Worm (Caenorhabditis elegans) whole organism, early embryonic: ENCODE measurements around the gene tag-209.

Source experiments
- B0310.2 ChIP-seq: sonication (generic microtip); optimal IDR thresholded peaks from 2 replicates; lab custom pipeline; 2016; ENCODE audit warnings: mild to moderate bottlenecking, missing genetic modification characterization, missing compliant biosample characterization
- ama-1 ChIP-seq: fragments of 150-350 bp; optimal IDR thresholded peaks from 2 replicates; lab custom pipeline; 2014
- ceh-13 ChIP-seq: fragments of 200-800 bp; sonication (Bioruptor generic); optimal IDR thresholded peaks from 2 replicates; lab custom pipeline; 2018; ENCODE audit warnings: mild to moderate bottlenecking, missing genetic modification characterization, missing compliant biosample characterization
- flt-1 ChIP-seq: fragments of 200-800 bp; sonication (Bioruptor generic); IDR thresholded peaks from 2 replicates; pipeline ENCODE4 v1.3.6; 2022; ENCODE audit warnings: missing genetic modification characterization, missing compliant biosample characterization
- hmbx-1 ChIP-seq: sonication (generic microtip); optimal IDR thresholded peaks from 2 replicates; lab custom pipeline; 2016; ENCODE audit warnings: mild to moderate bottlenecking, missing genetic modification characterization, missing compliant biosample characterization
- hmg-4 ChIP-seq: fragments of 200-800 bp; sonication (Bioruptor generic); optimal IDR thresholded peaks from 2 replicates; lab custom pipeline; 2018; ENCODE audit warnings: mild to moderate bottlenecking, missing genetic modification characterization, missing compliant biosample characterization
- pes-1 ChIP-seq: fragments of 200-800 bp; sonication (Bioruptor generic); IDR thresholded peaks from 2 replicates; pipeline ENCODE4 v1.3.6; 2022; ENCODE audit warnings: missing genetic modification reagents, missing genetic modification characterization, missing compliant biosample characterization
- sea-1 ChIP-seq: fragments of 200-800 bp; sonication (Bioruptor generic); conservative IDR thresholded peaks from 2 replicates; pipeline ENCODE4 v1.3.6; 2022; ENCODE audit warnings: missing genetic modification characterization, missing compliant biosample characterization
- tbx-37 ChIP-seq: fragments of 200-800 bp; sonication (Bioruptor generic); conservative IDR thresholded peaks from 2 replicates; pipeline ENCODE4 v1.3.6; 2022; ENCODE audit warnings: missing genetic modification reagents, missing genetic modification characterization, missing compliant biosample characterization
- tra-4 ChIP-seq: sonication (generic microtip); optimal IDR thresholded peaks from 2 replicates; lab custom pipeline; 2017; ENCODE audit warnings: missing genetic modification characterization, missing compliant biosample characterization

ce11 chrII:10784248-10784647 lies 2.9 kb upstream of the tag-209 start:
- TF ChIP-seq hmbx-1 (tag; lab: Kevin White, UChicago) (no peak), B0310.2 (no peak), ama-1 (lab: Kevin White, UChicago) (no peak), ceh-13 (GFP tag; lab: Kevin White, UChicago) (no peak), sea-1 (GFP tag; lab: Robert Waterston, UW) (no peak), tra-4 (no peak), pes-1 (no peak), tbx-37 (GFP tag; lab: Robert Waterston, UW) (no peak), hmg-4 (GFP tag; lab: Kevin White, UChicago) (no peak), flt-1 (GFP tag; lab: Robert Waterston, UW) (no peak)
